Worm (Caenorhabditis elegans) whole organism, L4/young adult: ENCODE measurements around the gene enu-3.1.

Source experiments
- W03F9.2 ChIP-seq: fragments of 150-350 bp; optimal IDR thresholded peaks from 2 replicates; lab custom pipeline; 2014; ENCODE audit warnings: missing biosample characterization, missing genetic modification characterization
- dao-5 ChIP-seq: sonication (generic microtip); optimal IDR thresholded peaks from 2 replicates; lab custom pipeline; 2016; ENCODE audit warnings: missing genotype, missing genetic modification characterization, moderate library complexity, missing compliant biosample characterization
- him-1 ChIP-seq: sonication (generic microtip); optimal IDR thresholded peaks from 2 replicates; lab custom pipeline; 2016; ENCODE audit warnings: missing genotype, missing genetic modification reagents, missing genetic modification characterization, missing compliant biosample characterization

ce11 chrIII:10479180-10479579, 43.1 kb downstream of the enu-3.1 start, which contains the start of gene D2045.7:
- TF ChIP-seq him-1 (no peak), dao-5 (tag; lab: Kevin White, UChicago) (no peak), W03F9.2 (tag; lab: Kevin White, UChicago) (no peak)
